Worm (Caenorhabditis elegans): ENCODE data around the gene syg-2.

DNA sequence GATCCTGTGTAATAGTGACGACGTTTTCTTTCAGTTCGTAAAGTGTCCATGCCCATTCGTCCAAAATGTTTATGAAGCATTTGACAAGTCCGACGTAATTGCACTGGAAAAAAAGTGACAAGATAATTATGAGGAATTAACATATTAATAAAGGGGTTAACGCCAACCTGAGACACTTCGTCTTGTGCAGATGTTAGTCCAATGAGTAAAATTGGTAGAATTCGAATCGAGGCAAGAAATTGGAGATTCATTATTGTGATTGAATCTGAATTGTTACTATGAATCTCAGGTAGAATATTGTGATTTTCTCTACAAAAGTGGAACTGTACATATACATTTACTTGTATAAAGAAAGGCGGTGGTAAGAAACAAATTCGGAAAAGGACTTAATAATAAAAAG lies 18.6 kb upstream of the syg-2 start, which contains the start of gene F54E4.3:
- TF ChIP-seq aptf-3 (GFP tag; IDR thresholded peaks at IDR 0.05) (no peak), ets-4 (GFP tag; optimal IDR thresholded peaks at IDR 0.05) (no peak)

All from whole organism, young adult.